Worm (Caenorhabditis elegans): Measurements from ENCODE around the gene acr-7.
A peak's percentile ranks its signal among the peaks of the same experiment; 100 is the strongest.

acr-7 gene

ce11 chrII:7870632-7871031, 21.0 kb upstream of the acr-7 start (continued):
- TF ChIP-seq ceh-40 (GFP tag; IDR thresholded peaks at IDR 0.05) (no peak), lin-40 (tag; optimal IDR thresholded peaks at IDR 0.05) (no peak), chd-7 (tag; optimal IDR thresholded peaks at IDR 0.05) (no peak), somi-1 (GFP tag; optimal IDR thresholded peaks at IDR 0.05) (no peak), tlf-1 (GFP tag; optimal IDR thresholded peaks at IDR 0.05) (peak; percentile 32), B0019.2 (GFP tag; conservative IDR thresholded peaks at IDR 0.05) (no peak), pha-4 (tag; optimal IDR thresholded peaks at IDR 0.05) (no peak), lin-26 (GFP tag; IDR thresholded peaks at IDR 0.05) (peak; percentile 28; the same call in 1 of the 2 replicates), rpc-1 (optimal IDR thresholded peaks at IDR 0.05) (no peak), rpc-1 (tag; optimal IDR thresholded peaks at IDR 0.05) (no peak), dpff-1 (tag; optimal IDR thresholded peaks at IDR 0.05) (no peak), zfh-2 (GFP tag; conservative IDR thresholded peaks at IDR 0.05) (no peak), hrde-1 (tag; optimal IDR thresholded peaks at IDR 0.05; ENCODE audit: borderline replicate concordance) (peak; percentile 12), Y56A3A.18 (GFP tag; IDR thresholded peaks at IDR 0.05) (0 out of 2 replicates have a peak, but pooled peaks have one; percentile 37), nfya-2 (GFP tag; IDR thresholded peaks at IDR 0.05) (no peak)

DNA sequence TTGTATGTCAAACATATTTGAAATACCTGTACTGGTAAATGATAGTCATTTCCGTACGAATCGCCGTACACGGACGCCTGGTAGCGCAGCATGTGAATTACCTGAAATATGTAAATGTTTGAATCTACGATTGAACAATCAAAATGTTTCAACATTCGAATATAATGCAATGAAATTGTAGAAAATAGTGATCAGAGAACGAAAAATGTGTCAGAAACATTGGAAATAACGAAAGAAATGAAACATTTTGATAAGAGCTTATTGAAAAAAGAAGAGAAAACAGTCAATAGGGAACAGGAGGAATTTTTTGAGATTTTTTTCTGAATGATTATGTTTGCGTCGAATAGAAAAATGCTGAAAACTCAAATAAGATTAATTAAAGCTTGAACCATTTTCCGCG, 20.5 kb upstream of the acr-7 start, which contains the start of gene ztf-17:
Gene ztf-17, minus strand, starts transcription at position 101 of the 400 bp plus-strand sequence.
- TF ChIP-seq F33H1.4 (GFP tag; IDR thresholded peaks at IDR 0.05) (no peak), F55B11.4 (tag; optimal IDR thresholded peaks at IDR 0.05; ENCODE audit: borderline replicate concordance, insufficient read depth) (no peak), ets-4 (GFP tag; optimal IDR thresholded peaks at IDR 0.05) (no peak), F57A8.1 (GFP tag; optimal IDR thresholded peaks at IDR 0.05) (no peak), Y67H2A.10 (GFP tag; conservative IDR thresholded peaks at IDR 0.05) (no peak), unc-62 (GFP tag; optimal IDR thresholded peaks at IDR 0.05) (no peak), ccch-3 (GFP tag; optimal IDR thresholded peaks at IDR 0.05) (no peak), Y53F4B.3 (GFP tag; IDR thresholded peaks at IDR 0.05) (no peak), lin-40 (tag; optimal IDR thresholded peaks at IDR 0.05) (no peak), rec-8 (tag; optimal IDR thresholded peaks at IDR 0.05) (no peak), dpl-1 (GFP tag; optimal IDR thresholded peaks at IDR 0.05) (no peak), sptf-2 (GFP tag; optimal IDR thresholded peaks at IDR 0.05) (no peak), let-526 (GFP tag; IDR thresholded peaks at IDR 0.05) (no peak), egrh-3 (GFP tag; IDR thresholded peaks at IDR 0.05) (no peak), tbp1 (GFP tag; optimal IDR thresholded peaks at IDR 0.05) (no peak), ztf-26 (tag; optimal IDR thresholded peaks at IDR 0.05) (no peak), lin-54 (GFP tag; optimal IDR thresholded peaks at IDR 0.05) (no peak), ztf-3 (GFP tag; optimal IDR thresholded peaks at IDR 0.05) (no peak), aptf-3 (GFP tag; IDR thresholded peaks at IDR 0.05) (no peak), gei-17 (GFP tag; optimal IDR thresholded peaks at IDR 0.05) (no peak)

DNA sequence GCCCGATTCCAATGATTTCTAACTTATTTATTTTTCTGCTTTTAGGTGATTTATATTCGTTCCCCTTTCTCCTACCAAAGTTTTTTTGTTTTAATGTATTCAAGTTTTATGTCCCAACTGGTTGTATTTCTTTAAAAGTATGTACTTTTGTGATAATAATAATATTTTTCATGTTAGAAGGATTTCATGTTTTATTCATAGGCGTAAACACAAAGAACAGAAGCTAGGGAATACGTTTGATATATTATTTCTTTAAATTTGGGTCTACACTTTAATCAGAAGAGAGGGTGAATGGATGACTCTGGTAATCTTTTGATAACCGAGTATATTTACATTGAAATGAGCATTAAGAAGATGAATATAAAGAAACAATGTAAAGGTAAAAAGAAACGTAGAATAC, 16.5 kb upstream of the acr-7 start:
- TF ChIP-seq attf-5 (GFP tag; optimal IDR thresholded peaks at IDR 0.05), result no peak
- peak; percentile 24 for TF ChIP-seq tlf-1 (GFP tag; optimal IDR thresholded peaks at IDR 0.05)
- TF ChIP-seq cebp-1 (GFP tag; IDR thresholded peaks at IDR 0.05), result no peak
- peak; percentile 6 for TF ChIP-seq cebp-1 (tag; optimal IDR thresholded peaks at IDR 0.05)
- 0 out of 2 replicates have a peak, but pooled peaks have one; percentile 33 for TF ChIP-seq cebp-2 (GFP tag; IDR thresholded peaks at IDR 0.05)
- TF ChIP-seq lsl-1 (GFP tag; optimal IDR thresholded peaks at IDR 0.05), result no peak
- TF ChIP-seq snpc-1.3 (tag; optimal IDR thresholded peaks at IDR 0.05; ENCODE audit: insufficient read depth), result peak; percentile 24
- TF ChIP-seq ekl-4 (GFP tag; IDR thresholded peaks at IDR 0.05), result peak; percentile 15; the same call in 1 of the 2 replicates
- peak; percentile 76 for TF ChIP-seq unc-130 (GFP tag; optimal IDR thresholded peaks at IDR 0.05)
- peak; percentile 59 for TF ChIP-seq F49E8.2 (tag; optimal IDR thresholded peaks at IDR 0.05; ENCODE audit: insufficient read depth)
- TF ChIP-seq Y53G8AR.9 (GFP tag; conservative IDR thresholded peaks at IDR 0.05), result peak; percentile 9; the same call in 1 of the 2 replicates
- TF ChIP-seq lin-35 (GFP tag; optimal IDR thresholded peaks at IDR 0.05), result peak in 1 of 3 experiments; percentile 4
- TF ChIP-seq B0336.3 (GFP tag; IDR thresholded peaks at IDR 0.05), result peak; percentile 25; the same call in 1 of the 2 replicates
- peak; percentile 21 for TF ChIP-seq tbp1 (GFP tag; optimal IDR thresholded peaks at IDR 0.05)
- TF ChIP-seq rec-8 (tag; optimal IDR thresholded peaks at IDR 0.05), result peak in 1 of 2 experiments; percentile 67
- peak; percentile 68 for TF ChIP-seq lin-26 (GFP tag; IDR thresholded peaks at IDR 0.05)
- TF ChIP-seq F22D6.2 (tag; optimal IDR thresholded peaks at IDR 0.05), result no peak
- TF ChIP-seq F33H1.4 (GFP tag; IDR thresholded peaks at IDR 0.05), result 0 out of 2 replicates have a peak, but pooled peaks have one; percentile 21

All from whole organism, young adult.